Worm (Caenorhabditis elegans): Measurements from ENCODE around the gene nlf-1.

Gene nlf-1

ce11 chrX:1017456-1017855 is at the start of gene nlf-1, which contains the start of gene F55A4.13:
nlf-1 (minus strand) TSS chrX:1017567.
F55A4.13 (minus strand) TSS chrX:1017556.
- TF ChIP-seq F57A8.1 (GFP tag; optimal IDR thresholded peaks at IDR 0.05) = no peak
- no peak for TF ChIP-seq ztf-18 (tag; optimal IDR thresholded peaks at IDR 0.05)
- no peak for TF ChIP-seq snpc-1.1 (tag; optimal IDR thresholded peaks at IDR 0.05; ENCODE audit: insufficient read depth)
- no peak for TF ChIP-seq nhr-120 (GFP tag; IDR thresholded peaks at IDR 0.05)
- TF ChIP-seq snpc-3.4 (tag; optimal IDR thresholded peaks at IDR 0.05) = no peak
- no peak for TF ChIP-seq lin-54 (GFP tag; optimal IDR thresholded peaks at IDR 0.05)
- no peak for TF ChIP-seq Y79H2A.3 (GFP tag; conservative IDR thresholded peaks at IDR 0.05)
- no peak for TF ChIP-seq nfyb-1 (GFP tag; IDR thresholded peaks at IDR 0.05)
- TF ChIP-seq atf-7 (tag; optimal IDR thresholded peaks at IDR 0.05) = no peak
- TF ChIP-seq ceh-58 (GFP tag; IDR thresholded peaks at IDR 0.05) = no peak
- no peak for TF ChIP-seq ets-4 (GFP tag; optimal IDR thresholded peaks at IDR 0.05)

ce11 chrX:1064064-1064463 is 46.7 kb upstream of the nlf-1 start:
- TF ChIP-seq D2030.7 (GFP tag; IDR thresholded peaks at IDR 0.05) (no peak), K12H6.12 (tag; optimal IDR thresholded peaks at IDR 0.05) (peak; percentile 72), zfh-2 (GFP tag; conservative IDR thresholded peaks at IDR 0.05) (peak; percentile 98), nfya-2 (GFP tag; IDR thresholded peaks at IDR 0.05) (no peak), zim-3 (tag; optimal IDR thresholded peaks at IDR 0.05) (no peak), chd-7 (tag; optimal IDR thresholded peaks at IDR 0.05) (peak; percentile 63), hmg-1.2 (GFP tag; IDR thresholded peaks at IDR 0.05) (peak; percentile 34; the same call in 1 of the 2 replicates), ZK185.1 (tag; optimal IDR thresholded peaks at IDR 0.05; ENCODE audit: poor library complexity, severe bottlenecking) (no peak), pbrm-1 (GFP tag; IDR thresholded peaks at IDR 0.05) (peak; percentile 29; the same call in 1 of the 2 replicates), ceh-79 (tag; optimal IDR thresholded peaks at IDR 0.05) (no peak), madf-3 (GFP tag; IDR thresholded peaks at IDR 0.05) (no peak), unc-130 (GFP tag; optimal IDR thresholded peaks at IDR 0.05) (no peak), atf-7 (tag; optimal IDR thresholded peaks at IDR 0.05) (peak; percentile 3), cebp-1 (GFP tag; IDR thresholded peaks at IDR 0.05) (no peak), cebp-1 (tag; optimal IDR thresholded peaks at IDR 0.05) (peak; percentile 46), C06A6.2 (GFP tag; conservative IDR thresholded peaks at IDR 0.05) (0 out of 2 replicates have a peak, but pooled peaks have one; percentile 15), ceh-91 (GFP tag; IDR thresholded peaks at IDR 0.05) (no peak), egrh-3 (GFP tag; IDR thresholded peaks at IDR 0.05) (peak; percentile 92), mcd-1 (GFP tag; IDR thresholded peaks at IDR 0.05) (peak; percentile 52), snpc-3.4 (tag; optimal IDR thresholded peaks at IDR 0.05) (no peak), madf-6 (GFP tag; IDR thresholded peaks at IDR 0.05) (no peak), snpc-1.1 (tag; optimal IDR thresholded peaks at IDR 0.05; ENCODE audit: insufficient read depth) (no peak), xnd-1 (tag; optimal IDR thresholded peaks at IDR 0.05) (no peak), lin-40 (tag; optimal IDR thresholded peaks at IDR 0.05) (peak; percentile 50), him-1 (tag; optimal IDR thresholded peaks at IDR 0.05) (no peak), rcor-1 (GFP tag; IDR thresholded peaks at IDR 0.05) (no peak), snpc-1.3 (tag; optimal IDR thresholded peaks at IDR 0.05; ENCODE audit: insufficient read depth) (no peak), K11D2.4 (GFP tag; IDR thresholded peaks at IDR 0.05) (peak; percentile 50; the same call in 1 of the 2 replicates), aptf-3 (GFP tag; IDR thresholded peaks at IDR 0.05) (no peak), F10E7.11 (tag; optimal IDR thresholded peaks at IDR 0.05) (peak; percentile 28), T26A5.8 (tag; optimal IDR thresholded peaks at IDR 0.05) (no peak), B0261.1 (tag; optimal IDR thresholded peaks at IDR 0.05) (no peak), attf-5 (GFP tag; optimal IDR thresholded peaks at IDR 0.05) (no peak), ama-1 (optimal IDR thresholded peaks at IDR 0.05) (no peak), ama-1 (GFP tag; optimal IDR thresholded peaks at IDR 0.05) (no peak), bed-2 (GFP tag; IDR thresholded peaks at IDR 0.05) (no peak), hlh-12 (tag; optimal IDR thresholded peaks at IDR 0.05) (no peak), efl-1 (GFP tag; optimal IDR thresholded peaks at IDR 0.05) (no peak), ztf-3 (GFP tag; optimal IDR thresholded peaks at IDR 0.05) (no peak), dpff-1 (tag; optimal IDR thresholded peaks at IDR 0.05) (no peak)

All from whole organism, young adult.